Fruit fly (Drosophila melanogaster) whole organism, embryonic: Measurements from ENCODE around the gene CG31883.

ENCODE experiments used
- ATbp ChIP-seq: fragments of 200-800 bp; sonication (Bioruptor generic); optimal IDR thresholded peaks from 2 replicates; lab custom pipeline; 2017; ENCODE audit warnings: missing biosample characterization, mild to moderate bottlenecking, missing genetic modification characterization, missing genetic modification reagents
- Asciz ChIP-seq: fragments of 200-800 bp; sonication (Bioruptor generic); optimal IDR thresholded peaks from 2 replicates; lab custom pipeline; 2017; ENCODE audit warnings: missing biosample characterization, mild to moderate bottlenecking, missing genetic modification characterization, missing genetic modification reagents
- Blimp-1 ChIP-seq: fragments of 200-800 bp; sonication (Bioruptor generic); optimal IDR thresholded peaks from 3 replicates; lab custom pipeline; 2018; ENCODE audit warnings: missing biosample characterization, missing genetic modification characterization, mild to moderate bottlenecking, moderate library complexity, missing genetic modification reagents
- C15 ChIP-seq: fragments of 200-800 bp; sonication (Bioruptor generic); IDR thresholded peaks from 3 replicates; pipeline ENCODE4 v1.3.6; 2022; ENCODE audit warnings: missing biosample characterization, missing genetic modification characterization
- CG10321 ChIP-seq: fragments of 200-800 bp; sonication (Bioruptor generic); IDR thresholded peaks from 2 replicates; pipeline ENCODE4 v1.3.6; 2022; ENCODE audit warnings: missing biosample characterization, missing genetic modification characterization
- CG11695 ChIP-seq: fragments of 200-800 bp; sonication (Bioruptor generic); IDR thresholded peaks from 3 replicates; pipeline ENCODE4 v1.3.6; 2022; ENCODE audit warnings: missing biosample characterization, missing genetic modification characterization
- CG12104 ChIP-seq: fragments of 200-800 bp; sonication (Bioruptor generic); optimal IDR thresholded peaks from 3 replicates; lab custom pipeline; 2016; ENCODE audit warnings: missing biosample characterization, missing genetic modification characterization
- CG12219 ChIP-seq: fragments of 200-800 bp; sonication (Bioruptor generic); optimal IDR thresholded peaks from 3 replicates; lab custom pipeline; 2018; ENCODE audit warnings: missing biosample characterization, mild to moderate bottlenecking, missing genetic modification characterization
- CG12236 ChIP-seq: fragments of 200-800 bp; sonication (Bioruptor generic); optimal IDR thresholded peaks from 2 replicates; lab custom pipeline; 2016; ENCODE audit warnings: missing biosample characterization, missing genetic modification characterization
- CG12299 ChIP-seq: fragments of 200-800 bp; sonication (Bioruptor generic); optimal IDR thresholded peaks from 2 replicates; lab custom pipeline; 2018; ENCODE audit warnings: missing biosample characterization, mild to moderate bottlenecking, missing genetic modification characterization
- CG14014 ChIP-seq: fragments of 200-800 bp; sonication (Bioruptor generic); IDR thresholded peaks from 2 replicates; pipeline ENCODE4 v1.3.6; 2022; ENCODE audit warnings: missing biosample characterization, missing genetic modification characterization
- CG14667 ChIP-seq: fragments of 200-800 bp; sonication (Bioruptor generic); IDR thresholded peaks from 2 replicates; pipeline ENCODE4 v1.3.6; 2022; ENCODE audit warnings: missing biosample characterization, missing genetic modification characterization
- CG1529 ChIP-seq: fragments of 200-800 bp; sonication (Bioruptor generic); optimal IDR thresholded peaks from 3 replicates; lab custom pipeline; 2018; ENCODE audit warnings: missing biosample characterization, missing genetic modification characterization
- CG15514 ChIP-seq: fragments of 200-800 bp; sonication (Bioruptor generic); optimal IDR thresholded peaks from 3 replicates; lab custom pipeline; 2017; ENCODE audit warnings: missing biosample characterization, missing genetic modification characterization, mild to moderate bottlenecking, moderate library complexity, missing genetic modification reagents
- CG16815 ChIP-seq: fragments of 200-800 bp; sonication (Bioruptor generic); optimal IDR thresholded peaks from 3 replicates; lab custom pipeline; 2017; ENCODE audit warnings: missing biosample characterization, mild to moderate bottlenecking, missing genetic modification characterization
- CG2678 ChIP-seq: fragments of 200-800 bp; sonication (Bioruptor generic); optimal IDR thresholded peaks from 3 replicates; lab custom pipeline; 2019; ENCODE audit warnings: missing biosample characterization, mild to moderate bottlenecking, missing genetic modification characterization, moderate library complexity
- CG30403 ChIP-seq: fragments of 200-800 bp; sonication (Bioruptor generic); optimal IDR thresholded peaks from 3 replicates; lab custom pipeline; 2016; ENCODE audit warnings: missing biosample characterization, missing genetic modification characterization
- CG31441 ChIP-seq: fragments of 200-800 bp; sonication (Bioruptor generic); IDR thresholded peaks from 2 replicates; pipeline ENCODE4 v1.3.6; 2022; ENCODE audit warnings: missing biosample characterization, missing genetic modification characterization
- CG3281 ChIP-seq: fragments of 200-800 bp; sonication (Bioruptor generic); optimal IDR thresholded peaks from 3 replicates; lab custom pipeline; 2017; ENCODE audit warnings: missing biosample characterization, mild to moderate bottlenecking, missing genetic modification characterization
- CG34224 ChIP-seq: fragments of 200-800 bp; sonication (Bioruptor generic); IDR thresholded peaks from 3 replicates; pipeline ENCODE4 v1.3.6; 2022; ENCODE audit warnings: missing biosample characterization, missing genetic modification characterization; ENCODE audit not compliant: partially characterized antibody
- CG3847 ChIP-seq: fragments of 200-800 bp; sonication (Bioruptor generic); IDR thresholded peaks from 2 replicates; pipeline ENCODE4 v1.3.6; 2022; ENCODE audit warnings: missing biosample characterization, missing genetic modification characterization
- CG4404 ChIP-seq: fragments of 200-800 bp; sonication (Bioruptor generic); IDR thresholded peaks from 2 replicates; pipeline ENCODE4 v1.3.6; 2022; ENCODE audit warnings: missing biosample characterization, missing genetic modification characterization
- CG5180 ChIP-seq: fragments of 200-800 bp; sonication (Bioruptor generic); optimal IDR thresholded peaks from 3 replicates; lab custom pipeline; 2017; ENCODE audit warnings: missing biosample characterization, missing genetic modification characterization, mild to moderate bottlenecking, moderate library complexity, missing genetic modification reagents
- CG7271 ChIP-seq: fragments of 200-800 bp; sonication (Bioruptor generic); optimal IDR thresholded peaks from 2 replicates; lab custom pipeline; 2018; ENCODE audit warnings: missing biosample characterization, mild to moderate bottlenecking, missing genetic modification characterization, moderate library complexity
- CG7786 ChIP-seq: fragments of 200-800 bp; sonication (Bioruptor generic); optimal IDR thresholded peaks from 2 replicates; lab custom pipeline; 2016; ENCODE audit warnings: missing biosample characterization, missing genetic modification characterization
- CG8089 ChIP-seq: fragments of 200-800 bp; sonication (Bioruptor generic); optimal IDR thresholded peaks from 3 replicates; lab custom pipeline; 2016; ENCODE audit warnings: missing biosample characterization, missing genetic modification characterization
- CTCF ChIP-seq: fragments of 200-800 bp; sonication (Bioruptor generic); optimal IDR thresholded peaks from 2 replicates; lab custom pipeline; 2017; ENCODE audit warnings: missing biosample characterization, mild to moderate bottlenecking, missing genetic modification characterization, moderate library complexity
- Deaf1 ChIP-seq: fragments of 200-800 bp; optimal IDR thresholded peaks from 3 replicates; lab custom pipeline; 2019; ENCODE audit warnings: missing biosample characterization, mild to moderate bottlenecking, missing genetic modification characterization, moderate library complexity
- Dp ChIP-seq: fragments of 200-800 bp; sonication (Bioruptor generic); optimal IDR thresholded peaks from 2 replicates; lab custom pipeline; 2018; ENCODE audit warnings: missing biosample characterization, mild to moderate bottlenecking, missing genetic modification characterization, moderate library complexity
- E2f2 ChIP-seq: fragments of 200-800 bp; sonication (Bioruptor generic); IDR thresholded peaks from 2 replicates; pipeline ENCODE4 v1.3.6; 2022; ENCODE audit warnings: missing biosample characterization, missing genetic modification characterization
- Elba2 ChIP-seq: fragments of 200-800 bp; sonication (Bioruptor generic); optimal IDR thresholded peaks from 3 replicates; lab custom pipeline; 2016; ENCODE audit warnings: missing biosample characterization, missing genetic modification characterization
- Fer2 ChIP-seq: fragments of 200-800 bp; sonication (Bioruptor generic); optimal IDR thresholded peaks from 2 replicates; lab custom pipeline; 2018; ENCODE audit warnings: missing biosample characterization, mild to moderate bottlenecking, missing genetic modification characterization, moderate library complexity
- H15 ChIP-seq: fragments of 200-800 bp; sonication (Bioruptor generic); IDR thresholded peaks from 3 replicates; pipeline ENCODE4 v1.3.6; 2022; ENCODE audit warnings: missing biosample characterization, missing genetic modification characterization
- H2.0 ChIP-seq: fragments of 200-800 bp; sonication (Bioruptor generic); IDR thresholded peaks from 2 replicates; pipeline ENCODE4 v1.3.6; 2022; ENCODE audit warnings: missing biosample characterization, missing genetic modification characterization
- MTF-1 ChIP-seq: fragments of 200-800 bp; sonication (Bioruptor generic); optimal IDR thresholded peaks from 2 replicates; lab custom pipeline; 2018; ENCODE audit warnings: missing biosample characterization, mild to moderate bottlenecking, missing genetic modification characterization, borderline replicate concordance
- Mad ChIP-seq: fragments of 200-800 bp; sonication (Bioruptor generic); optimal IDR thresholded peaks from 2 replicates; lab custom pipeline; 2016; ENCODE audit warnings: missing biosample characterization, missing genetic modification characterization
- Sin3A ChIP-seq: fragments of >200 bp; optimal IDR thresholded peaks from 2 replicates; lab custom pipeline; 2018
- chif ChIP-seq, 2 experiments: fragments of 200-800 bp; sonication (Bioruptor generic); optimal IDR thresholded peaks; 3 replicates each; lab custom pipeline; 2016; ENCODE audit warnings: missing biosample characterization in 2 of 2, missing genetic modification characterization in 2 of 2
- danr ChIP-seq: fragments of 200-800 bp; sonication (Bioruptor generic); IDR thresholded peaks from 2 replicates; pipeline ENCODE4 v1.3.6; 2022; ENCODE audit warnings: missing biosample characterization, missing genetic modification characterization
- esg ChIP-seq: fragments of 200-800 bp; sonication (Bioruptor generic); conservative IDR thresholded peaks from 2 replicates; pipeline ENCODE4 v1.3.6; 2022; ENCODE audit warnings: missing biosample characterization, missing genetic modification characterization
- eve ChIP-seq, 2 experiments: fragments of >200 bp; optimal IDR thresholded peaks; 2 replicates each; lab custom pipeline; 2017; ENCODE audit warnings: missing biosample characterization in 2 of 2, missing genetic modification characterization in 2 of 2
- klu ChIP-seq: fragments of 200-800 bp; sonication (Bioruptor generic); IDR thresholded peaks from 2 replicates; pipeline ENCODE4 v1.3.6; 2022; ENCODE audit warnings: missing biosample characterization, missing genetic modification characterization
- nom ChIP-seq: fragments of 200-800 bp; sonication (Bioruptor generic); optimal IDR thresholded peaks from 2 replicates; lab custom pipeline; 2017; ENCODE audit warnings: missing biosample characterization, missing genetic modification characterization, mild to moderate bottlenecking, moderate library complexity, missing genetic modification reagents
- pros ChIP-seq: fragments of 200-800 bp; sonication (Bioruptor generic); optimal IDR thresholded peaks from 3 replicates; lab custom pipeline; 2019; ENCODE audit warnings: missing biosample characterization, mild to moderate bottlenecking, missing genetic modification characterization, moderate library complexity
- pzg ChIP-seq: fragments of 200-800 bp; sonication (Bioruptor generic); optimal IDR thresholded peaks from 3 replicates; lab custom pipeline; 2018; ENCODE audit warnings: missing biosample characterization, mild to moderate bottlenecking, missing genetic modification characterization, moderate library complexity
- scrt ChIP-seq: fragments of 200-800 bp; sonication (Bioruptor generic); optimal IDR thresholded peaks from 2 replicates; lab custom pipeline; 2018; ENCODE audit warnings: missing biosample characterization, mild to moderate bottlenecking, missing genetic modification characterization, moderate library complexity
- sd ChIP-seq: fragments of 200-800 bp; sonication (Bioruptor generic); optimal IDR thresholded peaks from 3 replicates; lab custom pipeline; 2018; ENCODE audit warnings: missing biosample characterization, mild to moderate bottlenecking, missing genetic modification characterization, moderate library complexity
- sens ChIP-seq: fragments of 200-800 bp; sonication (Bioruptor generic); peaks from one replicate; lab custom pipeline; 2016; ENCODE audit warnings: missing biosample characterization, missing genetic modification characterization
- trem ChIP-seq: fragments of 200-800 bp; optimal IDR thresholded peaks from 3 replicates; lab custom pipeline; 2019; ENCODE audit warnings: missing biosample characterization, mild to moderate bottlenecking, missing genetic modification characterization, moderate library complexity
- unpg ChIP-seq: fragments of 200-800 bp; sonication (Bioruptor generic); optimal IDR thresholded peaks from 3 replicates; lab custom pipeline; 2018; ENCODE audit warnings: missing biosample characterization, mild to moderate bottlenecking, missing genetic modification characterization, moderate library complexity
- vvl ChIP-seq: fragments of 200-800 bp; sonication (Bioruptor generic); IDR thresholded peaks from 2 replicates; pipeline ENCODE4 v1.3.6; 2022; ENCODE audit warnings: missing biosample characterization, missing genetic modification characterization
- wek ChIP-seq: fragments of 200-800 bp; sonication (Bioruptor generic); optimal IDR thresholded peaks from 3 replicates; lab custom pipeline; 2018; ENCODE audit warnings: missing biosample characterization, mild to moderate bottlenecking, missing genetic modification characterization, moderate library complexity

CG31883 gene

DNA sequence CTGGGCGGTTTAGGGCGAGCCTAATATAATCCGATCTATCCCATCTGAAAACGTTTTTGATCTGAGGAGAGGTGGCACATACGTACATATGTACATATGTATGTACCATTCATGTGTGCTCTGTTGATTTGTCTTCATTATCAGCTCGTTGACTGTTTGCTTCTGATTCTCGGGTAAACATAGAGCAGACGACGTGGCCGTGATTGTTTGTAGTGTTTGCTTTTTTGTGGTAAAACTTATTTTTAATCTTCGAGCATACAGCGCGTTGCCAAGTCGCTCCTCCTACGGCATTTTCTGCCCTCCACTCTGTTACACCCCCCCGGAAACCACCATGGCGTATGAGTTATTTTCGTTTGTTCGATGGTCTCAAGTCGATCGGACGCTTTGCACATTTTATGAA, 2.6 kb upstream of the CG31883 start (continued):
- TF ChIP-seq eve (GFP tag; optimal IDR thresholded peaks at IDR 0.05; lab: Kevin White, UChicago) (peak in 1 of 2 experiments; percentile 65), Fer2 (tag; lab: Kevin White, UChicago) (peak; percentile 78), CG10321 (peak; percentile 69), CG12219 (GFP tag; lab: Kevin White, UChicago) (peak; percentile 91), Dp (peak; percentile 6), esg (GFP tag; lab: Robert Waterston, UW) (no peak), CG7786 (GFP tag; lab: Kevin White, UChicago) (peak; percentile 74), Blimp-1 (GFP tag; lab: Kevin White, UChicago) (peak; percentile 85), sd (tag; lab: Kevin White, UChicago) (peak; percentile 89), CG12236 (GFP tag; lab: Kevin White, UChicago) (peak; percentile 94), H15 (GFP tag; lab: Robert Waterston, UW) (peak; percentile 77), Deaf1 (tag; lab: Kevin White, UChicago) (peak; percentile 42), CG14014 (peak; percentile 89; the same call in 1 of the 2 replicates), CG15514 (peak; percentile 88), CG7271 (tag; lab: Kevin White, UChicago) (peak; percentile 85), MTF-1 (GFP tag; lab: Kevin White, UChicago) (peak; percentile 96), E2f2 (peak; percentile 71), pros (GFP tag; lab: Kevin White, UChicago) (peak; percentile 37), Asciz (GFP tag; lab: Kevin White, UChicago) (peak; percentile 96), CG11695 (GFP tag; lab: Robert Waterston, UW) (peak; percentile 85), CG14667 (no peak), Elba2 (GFP tag; lab: Kevin White, UChicago) (no peak), ATbp (GFP tag; lab: Kevin White, UChicago) (peak; percentile 97), CG34224 (no peak), unpg (GFP tag; lab: Kevin White, UChicago) (peak; percentile 85), nom (peak; percentile 83), Mad (peak; percentile 75), scrt (GFP tag; lab: Kevin White, UChicago) (peak; percentile 82), trem (tag; lab: Kevin White, UChicago) (peak; percentile 63), CG3847 (GFP tag; lab: Robert Waterston, UW) (peak; percentile 52), CG2678 (peak; percentile 91), CG12104 (peak; percentile 90), pzg (peak; percentile 9), vvl (GFP tag; lab: Robert Waterston, UW) (peak; percentile 84), danr (GFP tag; lab: Robert Waterston, UW) (peak; percentile 50; the same call in 1 of the 2 replicates), H2.0 (GFP tag; lab: Robert Waterston, UW) (peak; percentile 81), CG1529 (GFP tag; lab: Kevin White, UChicago) (peak; percentile 90), CG3281 (GFP tag; lab: Kevin White, UChicago) (peak; percentile 87), CG31441 (GFP tag; lab: Robert Waterston, UW) (peak; percentile 84), wek (GFP tag; lab: Kevin White, UChicago) (peak; percentile 95), klu (GFP tag; lab: Robert Waterston, UW) (no peak), CG12299 (tag; lab: Kevin White, UChicago) (peak; percentile 92), CG4404 (no peak), sens (GFP tag; lab: Kevin White, UChicago) (peak; percentile 97), chif (GFP tag; optimal IDR thresholded peaks at IDR 0.05; lab: Kevin White, UChicago) (peak; percentile 78 to 83), CG30403 (GFP tag; lab: Kevin White, UChicago) (peak; percentile 58), Sin3A (lab: Kevin White, UChicago) (no peak), CG16815 (GFP tag; lab: Kevin White, UChicago) (peak; percentile 19), CTCF (GFP tag; lab: Kevin White, UChicago) (peak; percentile 50), CG8089 (GFP tag; lab: Kevin White, UChicago) (peak; percentile 90), CG5180 (GFP tag; lab: Kevin White, UChicago) (peak; percentile 83), C15 (peak; percentile 68; the same call in 1 of the 3 replicates)
